Fruit fly (Drosophila melanogaster) whole organism, embryonic: ENCODE data around the gene CG33282.

Experiments
- CG11695 ChIP-seq: fragments of 200-800 bp; sonication (Bioruptor generic); IDR thresholded peaks from 3 replicates; pipeline ENCODE4 v1.3.6; 2022; ENCODE audit warnings: missing biosample characterization, missing genetic modification characterization
- CG1832 ChIP-seq: fragments of 200-800 bp; sonication (Bioruptor generic); optimal IDR thresholded peaks from 2 replicates; lab custom pipeline; 2017; ENCODE audit warnings: missing biosample characterization, mild to moderate bottlenecking, missing genetic modification characterization, inconsistent platforms
- CG2129 ChIP-seq: fragments of 200-800 bp; sonication (Bioruptor generic); IDR thresholded peaks from 2 replicates; pipeline ENCODE4 v1.3.6; 2022; ENCODE audit warnings: missing biosample characterization, missing genetic modification characterization; ENCODE audit not compliant: partially characterized antibody
- CG4707 ChIP-seq: fragments of 200-800 bp; sonication (Bioruptor generic); optimal IDR thresholded peaks from 2 replicates; lab custom pipeline; 2018; ENCODE audit warnings: missing biosample characterization, mild to moderate bottlenecking, missing genetic modification characterization, moderate library complexity
- CG8089 ChIP-seq: fragments of 200-800 bp; sonication (Bioruptor generic); optimal IDR thresholded peaks from 3 replicates; lab custom pipeline; 2016; ENCODE audit warnings: missing biosample characterization, missing genetic modification characterization
- Hsf ChIP-seq: fragments of 200-800 bp; sonication (Bioruptor generic); optimal IDR thresholded peaks from 3 replicates; lab custom pipeline; 2016; ENCODE audit warnings: missing biosample characterization, missing genetic modification characterization
- Taf1 ChIP-seq: fragments of 200-800 bp; sonication (Bioruptor generic); IDR thresholded peaks from 2 replicates; pipeline ENCODE4 v1.3.6; 2022; ENCODE audit warnings: missing biosample characterization, missing genetic modification characterization
- cas ChIP-seq: fragments of 200-800 bp; sonication (Bioruptor generic); IDR thresholded peaks from 2 replicates; pipeline ENCODE4 v1.3.6; 2022; ENCODE audit warnings: missing biosample characterization, missing genetic modification characterization
- disco-r ChIP-seq: fragments of 200-800 bp; sonication (Bioruptor generic); optimal IDR thresholded peaks from 2 replicates; lab custom pipeline; 2016; ENCODE audit warnings: missing biosample characterization, missing genetic modification characterization
- ham ChIP-seq: fragments of 200-800 bp; sonication (Bioruptor generic); IDR thresholded peaks from 2 replicates; pipeline ENCODE4 v1.3.6; 2022; ENCODE audit warnings: missing biosample characterization, missing genetic modification characterization
- inv ChIP-seq: fragments of 200-800 bp; sonication (Bioruptor generic); IDR thresholded peaks from 2 replicates; pipeline ENCODE4 v1.3.6; 2022; ENCODE audit warnings: missing biosample characterization, missing genetic modification characterization; ENCODE audit not compliant: partially characterized antibody
- unpg ChIP-seq: fragments of 200-800 bp; sonication (Bioruptor generic); optimal IDR thresholded peaks from 3 replicates; lab custom pipeline; 2018; ENCODE audit warnings: missing biosample characterization, mild to moderate bottlenecking, missing genetic modification characterization, moderate library complexity

DNA sequence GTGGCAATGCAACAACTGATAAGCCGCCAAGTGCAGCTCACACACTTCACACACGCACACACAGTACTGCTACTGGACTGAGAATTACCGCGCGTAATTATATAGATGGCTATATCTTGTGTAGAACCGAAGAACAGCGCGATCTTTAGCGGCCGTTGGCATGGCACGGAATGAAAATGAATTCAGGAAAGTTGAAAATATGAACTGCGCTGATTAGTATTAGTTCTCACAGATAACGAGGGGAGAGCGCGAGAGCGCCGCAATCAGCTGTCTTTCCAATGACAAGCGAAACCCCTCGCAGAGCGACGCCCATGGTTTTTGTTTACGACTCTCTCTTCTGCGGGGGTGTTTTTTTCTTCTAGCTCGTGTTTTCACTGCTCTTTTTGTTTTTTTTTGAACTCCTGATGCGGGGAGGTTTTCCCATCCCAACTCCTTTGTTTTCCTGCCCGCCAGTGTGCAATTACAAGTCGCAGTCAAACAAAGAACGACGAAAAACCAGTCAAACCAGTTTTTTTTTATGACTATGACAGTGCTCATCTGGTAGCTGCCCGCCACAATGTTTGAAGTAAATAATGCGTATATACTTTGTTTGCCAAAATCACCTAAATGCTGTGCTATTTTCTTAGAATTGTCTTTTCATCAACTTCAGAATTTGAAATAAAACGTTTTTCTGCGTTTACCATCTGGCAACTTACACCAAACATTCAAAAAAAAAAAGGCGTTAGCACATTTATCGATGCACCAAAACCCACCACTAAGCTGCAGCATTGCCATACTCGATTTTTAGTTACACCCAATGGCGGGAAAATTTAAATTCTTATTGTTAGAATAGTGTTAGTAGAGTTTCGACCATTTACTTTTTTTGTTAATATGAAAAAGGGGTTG lies 24.5 kb upstream of the CG33282 start, which contains the start of gene CG9663:
- TF ChIP-seq disco-r (no peak), ham (GFP tag; lab: Robert Waterston, UW) (no peak), cas (GFP tag; lab: Robert Waterston, UW) (no peak), CG11695 (GFP tag; lab: Robert Waterston, UW) (0 out of 3 replicates have a peak, but pooled peaks have one; percentile 9), Taf1 (GFP tag; lab: Robert Waterston, UW) (0 out of 2 replicates have a peak, but pooled peaks have one; percentile 30), CG8089 (GFP tag; lab: Kevin White, UChicago) (no peak), Hsf (no peak), unpg (GFP tag; lab: Kevin White, UChicago) (peak; percentile 36), CG1832 (GFP tag; lab: Kevin White, UChicago) (no peak), CG2129 (GFP tag; lab: Robert Waterston, UW) (no peak), CG4707 (GFP tag; lab: Kevin White, UChicago) (no peak), inv (GFP tag; lab: Robert Waterston, UW) (0 out of 2 replicates have a peak, but pooled peaks have one; percentile 26)
